Worm (Caenorhabditis elegans): Measurements from ENCODE around the gene F08B12.11.

ce11 chrX:11370090-11370489 is 14.8 kb upstream of the F08B12.11 start:
- TF ChIP-seq ama-1 (optimal IDR thresholded peaks at IDR 0.05) (no peak), hmg-4 (GFP tag; optimal IDR thresholded peaks at IDR 0.05) (no peak), aly-1 (tag; optimal IDR thresholded peaks at IDR 0.05) (no peak), B0310.2 (tag; optimal IDR thresholded peaks at IDR 0.05) (no peak), ceh-13 (GFP tag; optimal IDR thresholded peaks at IDR 0.05) (no peak), ets-7 (tag; optimal IDR thresholded peaks at IDR 0.05) (no peak), pes-1 (GFP tag; IDR thresholded peaks at IDR 0.05) (no peak), sea-1 (GFP tag; conservative IDR thresholded peaks at IDR 0.05) (no peak), hmbx-1 (tag; optimal IDR thresholded peaks at IDR 0.05) (no peak), ceh-36 (tag; optimal IDR thresholded peaks at IDR 0.05) (no peak), hnd-1 (tag; optimal IDR thresholded peaks at IDR 0.05) (no peak), F13C5.2 (tag; optimal IDR thresholded peaks at IDR 0.05) (no peak), flt-1 (GFP tag; IDR thresholded peaks at IDR 0.05) (no peak)

All from whole organism, early embryonic.